Worm (Caenorhabditis elegans) whole organism, mixed stage, embryonic: Measurements from ENCODE around the gene F32B6.4.

Source experiments
- elt-1 ChIP-seq: sonication (generic microtip); optimal IDR thresholded peaks from 2 replicates; lab custom pipeline; 2017; ENCODE audit warnings: missing genetic modification characterization, mild to moderate bottlenecking, missing compliant biosample characterization, antibody characterized with exemption, moderate library complexity, borderline replicate concordance; ENCODE audit not compliant: insufficient read depth
- hlh-1 ChIP-seq: fragments of 150-350 bp; optimal IDR thresholded peaks from 2 replicates; lab custom pipeline; 2014; ENCODE audit warnings: missing biosample characterization, missing genetic modification reagents, missing genetic modification characterization
- mep-1 ChIP-seq: fragments of 150-350 bp; optimal IDR thresholded peaks from 2 replicates; lab custom pipeline; 2017; ENCODE audit warnings: missing biosample characterization, missing genetic modification reagents, missing genetic modification characterization, inconsistent platforms
- nhr-237 ChIP-seq: fragments of 150-350 bp; optimal IDR thresholded peaks from 2 replicates; lab custom pipeline; 2014; ENCODE audit warnings: missing biosample characterization, missing genetic modification characterization
- nhr-76 ChIP-seq: sonication (generic microtip); optimal IDR thresholded peaks from 2 replicates; lab custom pipeline; 2017; ENCODE audit warnings: missing biosample characterization, missing genetic modification characterization
- snpc-4 ChIP-seq: fragments of 150-350 bp; optimal IDR thresholded peaks from 2 replicates; lab custom pipeline; 2014; ENCODE audit warnings: missing biosample characterization, missing genetic modification characterization
- unc-39 ChIP-seq: fragments of 150-350 bp; optimal IDR thresholded peaks from 2 replicates; lab custom pipeline; 2014; ENCODE audit warnings: missing biosample characterization, missing genetic modification characterization
- unc-62 ChIP-seq: fragments of 150-350 bp; optimal IDR thresholded peaks from 2 replicates; lab custom pipeline; 2014; ENCODE audit warnings: missing biosample characterization, missing genetic modification reagents, missing genetic modification characterization
- zip-8 ChIP-seq: fragments of 150-350 bp; optimal IDR thresholded peaks from 2 replicates; lab custom pipeline; 2014; ENCODE audit warnings: missing biosample characterization, missing genetic modification characterization
- ztf-11 ChIP-seq: fragments of 150-350 bp; optimal IDR thresholded peaks from 2 replicates; lab custom pipeline; 2014; ENCODE audit warnings: missing biosample characterization, missing genetic modification characterization

DNA sequence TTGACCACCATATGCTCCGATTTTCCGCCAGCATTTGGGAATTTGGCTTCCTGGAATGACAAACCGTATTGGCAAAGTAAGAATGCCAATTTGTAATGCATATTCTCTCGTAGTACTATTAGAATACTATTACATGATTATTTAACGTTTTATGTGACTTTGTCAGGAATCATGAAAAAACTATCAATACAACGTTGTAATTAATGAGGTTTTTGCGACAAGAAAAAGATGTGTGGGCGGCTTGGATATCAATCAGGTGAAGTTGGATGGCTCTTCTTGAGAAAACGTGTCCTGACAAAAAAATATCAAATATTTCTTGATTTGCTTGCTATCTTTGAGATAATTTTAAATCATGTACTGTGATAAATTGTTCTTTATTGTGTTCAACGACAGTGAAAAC lies 43.8 kb downstream of the F32B6.4 start, which contains the start of gene K07F5.7:
- no peak for TF ChIP-seq snpc-4 (tag; lab: Kevin White, UChicago)
- TF ChIP-seq nhr-237 (tag; lab: Kevin White, UChicago): no peak
- TF ChIP-seq zip-8: no peak
- TF ChIP-seq elt-1: no peak
- TF ChIP-seq unc-39: no peak
- TF ChIP-seq mep-1 (tag; lab: Kevin White, UChicago): no peak
- no peak for TF ChIP-seq hlh-1 (tag; lab: Kevin White, UChicago)
- TF ChIP-seq nhr-76 (tag; lab: Kevin White, UChicago): no peak
- no peak for TF ChIP-seq unc-62 (GFP tag; lab: Kevin White, UChicago)
- TF ChIP-seq ztf-11 (tag; lab: Kevin White, UChicago): no peak
